Fruit fly (Drosophila melanogaster) whole organism, embryonic: ENCODE measurements around the gene CG9682.

ENCODE experiments used
- Asciz ChIP-seq: fragments of 200-800 bp; sonication (Bioruptor generic); optimal IDR thresholded peaks from 2 replicates; lab custom pipeline; 2017; ENCODE audit warnings: missing biosample characterization, mild to moderate bottlenecking, missing genetic modification characterization, missing genetic modification reagents
- Bdp1 ChIP-seq: fragments of 200-800 bp; sonication (Bioruptor generic); optimal IDR thresholded peaks from 3 replicates; lab custom pipeline; 2016; ENCODE audit warnings: missing biosample characterization, missing genetic modification characterization
- CG13287 ChIP-seq: fragments of 200-800 bp; sonication (Bioruptor generic); IDR thresholded peaks from 2 replicates; pipeline ENCODE4 v1.3.6; 2022; ENCODE audit warnings: missing biosample characterization, missing genetic modification characterization; ENCODE audit not compliant: partially characterized antibody
- CG13296 ChIP-seq: fragments of 200-800 bp; sonication (Bioruptor generic); optimal IDR thresholded peaks from 3 replicates; lab custom pipeline; 2018; ENCODE audit warnings: missing biosample characterization, mild to moderate bottlenecking, missing genetic modification characterization
- CG16813 ChIP-seq: fragments of 200-800 bp; sonication (Bioruptor generic); IDR thresholded peaks from 3 replicates; pipeline ENCODE4 v1.3.6; 2022; ENCODE audit warnings: missing biosample characterization, missing genetic modification characterization; ENCODE audit not compliant: partially characterized antibody
- CG16863 ChIP-seq: fragments of 200-800 bp; sonication (Bioruptor generic); optimal IDR thresholded peaks from 3 replicates; lab custom pipeline; 2016; ENCODE audit warnings: missing biosample characterization, missing genetic modification characterization
- CG2120 ChIP-seq: fragments of 200-800 bp; sonication (Bioruptor generic); optimal IDR thresholded peaks from 3 replicates; lab custom pipeline; 2016; ENCODE audit warnings: missing biosample characterization, missing genetic modification characterization
- CG2199 ChIP-seq: fragments of 200-800 bp; sonication (Bioruptor generic); IDR thresholded peaks from 3 replicates; pipeline ENCODE4 v1.3.6; 2022; ENCODE audit warnings: missing biosample characterization, missing genetic modification characterization
- CG31441 ChIP-seq: fragments of 200-800 bp; sonication (Bioruptor generic); IDR thresholded peaks from 2 replicates; pipeline ENCODE4 v1.3.6; 2022; ENCODE audit warnings: missing biosample characterization, missing genetic modification characterization
- CG42726 ChIP-seq: fragments of 200-800 bp; sonication (Bioruptor generic); IDR thresholded peaks from 2 replicates; pipeline ENCODE4 v1.3.6; 2022; ENCODE audit warnings: missing biosample characterization, missing genetic modification characterization; ENCODE audit not compliant: partially characterized antibody
- CG6272 ChIP-seq: fragments of 200-800 bp; sonication (Bioruptor generic); IDR thresholded peaks from 2 replicates; pipeline ENCODE4 v1.3.6; 2022; ENCODE audit warnings: missing biosample characterization, missing genetic modification characterization
- CG6791 ChIP-seq: fragments of 200-800 bp; sonication (Bioruptor generic); IDR thresholded peaks from 3 replicates; pipeline ENCODE4 v1.3.6; 2022; ENCODE audit warnings: missing biosample characterization, missing genetic modification characterization; ENCODE audit not compliant: partially characterized antibody
- CG7786 ChIP-seq: fragments of 200-800 bp; sonication (Bioruptor generic); optimal IDR thresholded peaks from 2 replicates; lab custom pipeline; 2016; ENCODE audit warnings: missing biosample characterization, missing genetic modification characterization
- CG9727 ChIP-seq: fragments of 200-800 bp; sonication (Bioruptor generic); optimal IDR thresholded peaks from 3 replicates; lab custom pipeline; 2017; ENCODE audit warnings: missing biosample characterization, mild to moderate bottlenecking, missing genetic modification characterization
- Deaf1 ChIP-seq: fragments of 200-800 bp; optimal IDR thresholded peaks from 3 replicates; lab custom pipeline; 2019; ENCODE audit warnings: missing biosample characterization, mild to moderate bottlenecking, missing genetic modification characterization, moderate library complexity
- Dip2 ChIP-seq: fragments of 200-800 bp; sonication (Bioruptor generic); IDR thresholded peaks from 2 replicates; pipeline ENCODE4 v1.3.6; 2022; ENCODE audit warnings: missing biosample characterization, missing genetic modification characterization
- Ets65A ChIP-seq: fragments of 200-800 bp; sonication (Bioruptor generic); peaks from one replicate; lab custom pipeline; 2016; ENCODE audit warnings: missing biosample characterization, missing genetic modification characterization
- HLH4C ChIP-seq: fragments of 200-800 bp; sonication (Bioruptor generic); IDR thresholded peaks from 3 replicates; pipeline ENCODE4 v1.3.6; 2022; ENCODE audit warnings: missing biosample characterization, missing genetic modification characterization; ENCODE audit not compliant: partially characterized antibody
- Oaz ChIP-seq: fragments of 200-800 bp; sonication (Bioruptor generic); IDR thresholded peaks from 2 replicates; pipeline ENCODE4 v1.3.6; 2022; ENCODE audit warnings: missing biosample characterization, missing genetic modification characterization
- Opbp ChIP-seq: fragments of 200-800 bp; sonication (Bioruptor generic); IDR thresholded peaks from 3 replicates; pipeline ENCODE4 v1.3.6; 2022; ENCODE audit warnings: missing biosample characterization, missing genetic modification characterization; ENCODE audit not compliant: partially characterized antibody
- Rx ChIP-seq: fragments of 200-800 bp; sonication (Bioruptor generic); IDR thresholded peaks from 2 replicates; pipeline ENCODE4 v1.3.6; 2022; ENCODE audit warnings: missing biosample characterization, missing genetic modification characterization
- Scr ChIP-seq: fragments of 200-800 bp; sonication (Bioruptor generic); IDR thresholded peaks from 2 replicates; pipeline ENCODE4 v1.3.6; 2022; ENCODE audit warnings: missing biosample characterization, missing genetic modification characterization; ENCODE audit not compliant: partially characterized antibody
- Spps ChIP-seq: fragments of 200-800 bp; sonication (Bioruptor generic); optimal IDR thresholded peaks from 2 replicates; lab custom pipeline; 2018; ENCODE audit warnings: missing biosample characterization, mild to moderate bottlenecking, missing genetic modification characterization
- amos ChIP-seq: fragments of 200-800 bp; sonication (Bioruptor generic); IDR thresholded peaks from 2 replicates; pipeline ENCODE4 v1.3.6; 2022; ENCODE audit warnings: missing biosample characterization, missing genetic modification characterization; ENCODE audit not compliant: partially characterized antibody
- ato ChIP-seq: fragments of 200-800 bp; sonication (Bioruptor generic); IDR thresholded peaks from 2 replicates; pipeline ENCODE4 v1.3.6; 2022; ENCODE audit warnings: missing biosample characterization, missing genetic modification characterization; ENCODE audit not compliant: partially characterized antibody
- bbx ChIP-seq: fragments of 200-800 bp; sonication (Bioruptor generic); IDR thresholded peaks from 2 replicates; pipeline ENCODE4 v1.3.6; 2022; ENCODE audit warnings: missing biosample characterization, missing genetic modification characterization; ENCODE audit not compliant: partially characterized antibody
- chinmo ChIP-seq: fragments of 200-800 bp; sonication (Bioruptor generic); IDR thresholded peaks from 4 replicates; pipeline ENCODE4 v1.3.6; 2022; ENCODE audit warnings: missing biosample characterization, missing genetic modification characterization; ENCODE audit not compliant: partially characterized antibody
- fd3F ChIP-seq: fragments of 200-800 bp; sonication (Bioruptor generic); optimal IDR thresholded peaks from 2 replicates; lab custom pipeline; 2018; ENCODE audit warnings: missing biosample characterization, mild to moderate bottlenecking, missing genetic modification characterization, moderate library complexity
- ftz-f1 ChIP-seq: fragments of 200-800 bp; sonication (Bioruptor generic); optimal IDR thresholded peaks from 2 replicates; lab custom pipeline; 2016; ENCODE audit warnings: missing biosample characterization, missing genetic modification characterization
- grn ChIP-seq: fragments of 200-800 bp; sonication (Bioruptor generic); optimal IDR thresholded peaks from 3 replicates; lab custom pipeline; 2017; ENCODE audit warnings: missing biosample characterization, missing genetic modification characterization
- hb ChIP-seq: fragments of 200-800 bp; sonication (Bioruptor generic); IDR thresholded peaks from 3 replicates; pipeline ENCODE4 v1.3.6; 2022; ENCODE audit warnings: missing biosample characterization, missing genetic modification characterization; ENCODE audit not compliant: partially characterized antibody
- inv ChIP-seq: fragments of 200-800 bp; sonication (Bioruptor generic); IDR thresholded peaks from 2 replicates; pipeline ENCODE4 v1.3.6; 2022; ENCODE audit warnings: missing biosample characterization, missing genetic modification characterization; ENCODE audit not compliant: partially characterized antibody
- lab ChIP-seq: fragments of 200-800 bp; sonication (Bioruptor generic); optimal IDR thresholded peaks from 3 replicates; lab custom pipeline; 2017; ENCODE audit warnings: missing biosample characterization, missing genetic modification characterization, mild to moderate bottlenecking, moderate library complexity, missing genetic modification reagents
- mld ChIP-seq: fragments of 200-800 bp; sonication (Bioruptor generic); IDR thresholded peaks from 3 replicates; pipeline ENCODE4 v1.3.6; 2022; ENCODE audit warnings: missing biosample characterization, missing genetic modification characterization; ENCODE audit not compliant: partially characterized antibody
- nerfin-2 ChIP-seq: fragments of 200-800 bp; sonication (Bioruptor generic); IDR thresholded peaks from 2 replicates; pipeline ENCODE4 v1.3.6; 2022; ENCODE audit warnings: missing biosample characterization, missing genetic modification characterization; ENCODE audit not compliant: partially characterized antibody
- otp ChIP-seq: fragments of 200-800 bp; sonication (Bioruptor generic); IDR thresholded peaks from 3 replicates; pipeline ENCODE4, ENCODE4 v1.3.6; 2022; ENCODE audit warnings: missing biosample characterization, missing genetic modification characterization
- sens ChIP-seq: fragments of 200-800 bp; sonication (Bioruptor generic); peaks from one replicate; lab custom pipeline; 2016; ENCODE audit warnings: missing biosample characterization, missing genetic modification characterization
- vnd ChIP-seq: fragments of 200-800 bp; sonication (Bioruptor generic); IDR thresholded peaks from 3 replicates; pipeline ENCODE4 v1.3.6; 2022; ENCODE audit warnings: missing biosample characterization, missing genetic modification characterization; ENCODE audit not compliant: partially characterized antibody

CG9682 gene

dm6 chr3R:30243262-30243815, 7.4 kb upstream of the CG9682 start, which contains the start of gene CG9737 (continued):
- TF ChIP-seq CG16863 (GFP tag; lab: Kevin White, UChicago), result no peak
- no peak for TF ChIP-seq Dip2 (GFP tag; lab: Robert Waterston, UW)
- TF ChIP-seq grn (GFP tag; lab: Kevin White, UChicago), result peak; percentile 13
- TF ChIP-seq CG9727 (GFP tag; lab: Kevin White, UChicago), result no peak
- no peak for TF ChIP-seq Spps (tag; lab: Kevin White, UChicago)
- TF ChIP-seq, all 482 proteins: peak for 44

dm6 chr3R:30245739-30246589, 4.8 kb upstream of the CG9682 start:
- TF ChIP-seq CG6272 (GFP tag; lab: Robert Waterston, UW) (no peak), Ets65A (peak; percentile 91), CG31441 (no peak), Bdp1 (GFP tag; lab: Kevin White, UChicago) (no peak)

- TF ChIP-seq Deaf1 (tag; lab: Kevin White, UChicago) (peak; percentile 51), Ets65A (peak; percentile 27), ftz-f1 (GFP tag; lab: Kevin White, UChicago) (no peak)
Observed at dm6 chr3R:30246603-30247002, 4.1 kb upstream of the CG9682 start, which contains the start of gene CG9733. TSS of gene CG9733 (minus strand) at chr3R:30246703.

- TF ChIP-seq hb, result peak; percentile 46; the same call in 1 of the 3 replicates
- TF ChIP-seq CG6791 (GFP tag; lab: Robert Waterston, UW), result peak; percentile 78; the same call in 2 of the 3 replicates
- TF ChIP-seq amos (GFP tag; lab: Robert Waterston, UW), result peak; percentile 66
- TF ChIP-seq Scr (GFP tag; lab: Robert Waterston, UW), result peak; percentile 51
- TF ChIP-seq inv (GFP tag; lab: Robert Waterston, UW), result peak; percentile 37; the same call in 1 of the 2 replicates
- peak; percentile 62 for TF ChIP-seq HLH4C (GFP tag; lab: Robert Waterston, UW)
- 0 out of 3 replicates have a peak, but pooled peaks have one; percentile 39 for TF ChIP-seq mld (GFP tag; lab: Robert Waterston, UW)
- TF ChIP-seq Rx, result no peak
- no peak for TF ChIP-seq CG7786 (GFP tag; lab: Kevin White, UChicago)
- TF ChIP-seq ato (GFP tag; lab: Robert Waterston, UW), result peak; percentile 55
- no peak for TF ChIP-seq fd3F
- TF ChIP-seq sens (GFP tag; lab: Kevin White, UChicago), result peak; percentile 69
- TF ChIP-seq Oaz (GFP tag; lab: Robert Waterston, UW), result no peak
- TF ChIP-seq CG2199, result 0 out of 3 replicates have a peak, but pooled peaks have one; percentile 33
- TF ChIP-seq Asciz (GFP tag; lab: Kevin White, UChicago), result no peak
- peak; percentile 50; the same call in 1 of the 2 replicates for TF ChIP-seq nerfin-2 (GFP tag; lab: Robert Waterston, UW)
- peak; percentile 62 for TF ChIP-seq CG42726 (GFP tag; lab: Robert Waterston, UW)
- no peak for TF ChIP-seq Spps (tag; lab: Kevin White, UChicago)
- TF ChIP-seq CG13287 (GFP tag; lab: Robert Waterston, UW), result peak; percentile 21; the same call in 1 of the 2 replicates
- peak; percentile 97 for TF ChIP-seq Bdp1 (GFP tag; lab: Kevin White, UChicago)
- 0 out of 3 replicates have a peak, but pooled peaks have one; percentile 6 for TF ChIP-seq otp
- peak; percentile 12 for TF ChIP-seq CG2120
- peak; percentile 56 for TF ChIP-seq bbx (GFP tag; lab: Robert Waterston, UW)
- no peak for TF ChIP-seq CG13296
- peak; percentile 42; the same call in 1 of the 3 replicates for TF ChIP-seq vnd (GFP tag; lab: Robert Waterston, UW)
- TF ChIP-seq lab (GFP tag; lab: Kevin White, UChicago), result peak; percentile 21
- TF ChIP-seq Opbp, result peak; percentile 64; the same call in 2 of the 3 replicates
- peak; percentile 54; the same call in 2 of the 3 replicates for TF ChIP-seq CG16813 (GFP tag; lab: Robert Waterston, UW)
- TF ChIP-seq chinmo (GFP tag; lab: Robert Waterston, UW), result 0 out of 4 replicates have a peak, but pooled peaks have one; percentile 9
Observed at dm6 chr3R:30247802-30248363, 2.8 kb upstream of the CG9682 start.
